Worm (Caenorhabditis elegans): ENCODE measurements around the gene T22D1.17.

DNA sequence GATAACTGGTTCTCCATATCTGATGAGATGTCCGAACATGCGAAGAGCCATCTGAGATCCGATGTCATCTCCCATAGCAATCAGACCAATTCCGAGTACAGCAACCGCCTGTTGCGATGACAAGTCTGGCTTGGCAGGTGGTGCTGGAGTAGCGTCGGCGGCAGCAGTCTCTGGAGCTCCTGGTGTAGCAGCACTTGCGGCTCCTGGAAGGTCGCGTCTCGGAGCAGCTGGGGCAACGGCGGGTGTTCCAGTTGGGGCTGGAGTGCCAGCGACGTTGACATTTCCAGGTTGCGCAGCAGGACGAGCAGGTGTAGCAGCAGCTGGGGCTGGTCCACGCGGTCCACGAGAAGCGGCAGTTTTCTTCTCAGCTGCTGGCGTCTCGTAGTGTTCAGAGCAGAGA, 1.7 kb downstream of the T22D1.17 start:
- TF ChIP-seq unc-39 (tag; optimal IDR thresholded peaks at IDR 0.05) (no peak), lsy-2 (tag; optimal IDR thresholded peaks at IDR 0.05) (no peak), nhr-237 (tag; optimal IDR thresholded peaks at IDR 0.05) (no peak), pha-4 (tag; optimal IDR thresholded peaks at IDR 0.05) (no peak), unc-62 (GFP tag; optimal IDR thresholded peaks at IDR 0.05) (no peak), ces-1 (GFP tag; optimal IDR thresholded peaks at IDR 0.05) (no peak), snpc-4 (tag; optimal IDR thresholded peaks at IDR 0.05) (no peak), lin-13 (tag; optimal IDR thresholded peaks at IDR 0.05) (no peak), cnd-1 (tag; optimal IDR thresholded peaks at IDR 0.05) (no peak)
